Worm (Caenorhabditis elegans) whole organism, late embryonic: ENCODE measurements around the gene rpb-8.

Experiments used
- C08G9.2 ChIP-seq: sonication (generic microtip); optimal IDR thresholded peaks from 2 replicates; lab custom pipeline; 2016; ENCODE audit warnings: mild to moderate bottlenecking, missing genetic modification characterization, moderate library complexity, missing compliant biosample characterization
- F13H6.1 ChIP-seq: sonication (generic microtip); optimal IDR thresholded peaks from 2 replicates; lab custom pipeline; 2016; ENCODE audit warnings: missing genetic modification characterization, missing compliant biosample characterization
- K02D7.2 ChIP-seq: sonication (generic microtip); optimal IDR thresholded peaks from 2 replicates; lab custom pipeline; 2017; ENCODE audit warnings: mild to moderate bottlenecking, missing genetic modification characterization, missing compliant biosample characterization
- T23F11.4 ChIP-seq: fragments of 200-800 bp; sonication (Bioruptor generic); optimal IDR thresholded peaks from 2 replicates; lab custom pipeline; 2018; ENCODE audit warnings: mild to moderate bottlenecking, missing genetic modification characterization, missing compliant biosample characterization
- Y22D7AL.16 ChIP-seq: sonication (generic microtip); optimal IDR thresholded peaks from 2 replicates; lab custom pipeline; 2016; ENCODE audit warnings: missing genetic modification characterization, missing compliant biosample characterization
- ahr-1 ChIP-seq: sonication (generic microtip); optimal IDR thresholded peaks from 2 replicates; lab custom pipeline; 2016; ENCODE audit warnings: missing genetic modification characterization, missing compliant biosample characterization
- ama-1 ChIP-seq: fragments of 150-350 bp; optimal IDR thresholded peaks from 2 replicates; lab custom pipeline; 2014
- ceh-18 ChIP-seq: sonication (generic microtip); optimal IDR thresholded peaks from 2 replicates; lab custom pipeline; 2016; ENCODE audit warnings: missing genetic modification characterization, missing compliant biosample characterization
- ceh-19 ChIP-seq: fragments of 200-800 bp; sonication (Bioruptor generic); optimal IDR thresholded peaks from 2 replicates; lab custom pipeline; 2018; ENCODE audit warnings: mild to moderate bottlenecking, missing genetic modification characterization, missing compliant biosample characterization
- ceh-2 ChIP-seq: sonication (generic microtip); optimal IDR thresholded peaks from 2 replicates; lab custom pipeline; 2016; ENCODE audit warnings: missing genotype, missing genetic modification characterization, missing compliant biosample characterization
- ceh-24 ChIP-seq: sonication (generic microtip); optimal IDR thresholded peaks from 2 replicates; lab custom pipeline; 2016; ENCODE audit warnings: mild to moderate bottlenecking, missing genetic modification characterization, missing compliant biosample characterization
- ceh-30 ChIP-seq: fragments of 150-350 bp; optimal IDR thresholded peaks from 2 replicates; lab custom pipeline; 2014; ENCODE audit warnings: missing biosample characterization, missing genetic modification characterization
- ceh-31 ChIP-seq: sonication (generic microtip); optimal IDR thresholded peaks from 2 replicates; lab custom pipeline; 2016; ENCODE audit warnings: missing genetic modification characterization, missing compliant biosample characterization
- ceh-34 ChIP-seq: sonication (generic microtip); optimal IDR thresholded peaks from 2 replicates; lab custom pipeline; 2016; ENCODE audit warnings: mild to moderate bottlenecking, missing genetic modification characterization, missing compliant biosample characterization
- ceh-45 ChIP-seq: fragments of 200-800 bp; sonication (Bioruptor generic); IDR thresholded peaks from 2 replicates; pipeline ENCODE4 v1.3.6; 2022; ENCODE audit warnings: missing genetic modification reagents, missing genetic modification characterization, missing compliant biosample characterization
- ceh-9 ChIP-seq: sonication (generic microtip); optimal IDR thresholded peaks from 2 replicates; lab custom pipeline; 2016; ENCODE audit warnings: mild to moderate bottlenecking, missing genetic modification characterization, inconsistent platforms, missing compliant biosample characterization
- dmd-4 ChIP-seq: sonication (generic microtip); optimal IDR thresholded peaks from 2 replicates; lab custom pipeline; 2016; ENCODE audit warnings: borderline replicate concordance, missing genetic modification characterization, missing compliant biosample characterization
- dve-1 ChIP-seq: sonication (generic microtip); optimal IDR thresholded peaks from 2 replicates; lab custom pipeline; 2017; ENCODE audit warnings: antibody characterized with exemption, mild to moderate bottlenecking, missing genetic modification characterization, missing compliant biosample characterization
- ets-4 ChIP-seq: sonication (generic microtip); optimal IDR thresholded peaks from 2 replicates; lab custom pipeline; 2016; ENCODE audit warnings: missing genetic modification characterization, missing compliant biosample characterization
- eyg-1 ChIP-seq: sonication (generic microtip); optimal IDR thresholded peaks from 2 replicates; lab custom pipeline; 2016; ENCODE audit warnings: missing genotype, missing genetic modification characterization, missing compliant biosample characterization
- fax-1 ChIP-seq: sonication (generic microtip); optimal IDR thresholded peaks from 2 replicates; lab custom pipeline; 2016; ENCODE audit warnings: missing genotype, missing genetic modification characterization, missing compliant biosample characterization
- gmeb-2 ChIP-seq: sonication (generic microtip); optimal IDR thresholded peaks from 2 replicates; lab custom pipeline; 2016; ENCODE audit warnings: missing genetic modification characterization, inconsistent platforms, missing compliant biosample characterization
- hlh-13 ChIP-seq: fragments of 200-800 bp; sonication (Bioruptor generic); optimal IDR thresholded peaks from 2 replicates; lab custom pipeline; 2018; ENCODE audit warnings: mild to moderate bottlenecking, missing genetic modification characterization, missing compliant biosample characterization
- hlh-15 ChIP-seq: sonication (generic microtip); optimal IDR thresholded peaks from 2 replicates; lab custom pipeline; 2016; ENCODE audit warnings: missing genetic modification characterization, missing compliant biosample characterization
- hlh-30 ChIP-seq: sonication (generic microtip); optimal IDR thresholded peaks from 2 replicates; lab custom pipeline; 2017; ENCODE audit warnings: antibody characterized with exemption, missing genetic modification characterization, missing compliant biosample characterization; ENCODE audit not compliant: insufficient read depth
- hlh-6 ChIP-seq: sonication (generic microtip); optimal IDR thresholded peaks from 2 replicates; lab custom pipeline; 2016; ENCODE audit warnings: missing genotype, missing genetic modification characterization, missing compliant biosample characterization
- mec-3 ChIP-seq: sonication (generic microtip); optimal IDR thresholded peaks from 2 replicates; lab custom pipeline; 2016; ENCODE audit warnings: borderline replicate concordance, missing genetic modification characterization, missing compliant biosample characterization
- nfya-1 ChIP-seq: sonication (generic microtip); optimal IDR thresholded peaks from 2 replicates; lab custom pipeline; 2017; ENCODE audit warnings: missing genetic modification characterization, mild to moderate bottlenecking, missing compliant biosample characterization, antibody characterized with exemption, moderate library complexity
- nhr-11 ChIP-seq: fragments of 150-350 bp; optimal IDR thresholded peaks from 2 replicates; lab custom pipeline; 2014; ENCODE audit warnings: missing biosample characterization, missing genetic modification characterization
- npax-4 ChIP-seq: sonication (generic microtip); optimal IDR thresholded peaks from 2 replicates; lab custom pipeline; 2016; ENCODE audit warnings: missing genetic modification characterization, missing compliant biosample characterization
- odd-2 ChIP-seq: sonication (generic microtip); optimal IDR thresholded peaks from 2 replicates; lab custom pipeline; 2017; ENCODE audit warnings: antibody characterized with exemption, mild to moderate bottlenecking, missing genetic modification characterization, missing compliant biosample characterization
- pag-3 ChIP-seq: sonication (generic microtip); optimal IDR thresholded peaks from 2 replicates; lab custom pipeline; 2016; ENCODE audit warnings: missing compliant biosample characterization, missing genetic modification characterization, borderline replicate concordance
- pat-9 ChIP-seq: fragments of 200-800 bp; sonication (Bioruptor generic); optimal IDR thresholded peaks from 2 replicates; lab custom pipeline; 2018; ENCODE audit warnings: mild to moderate bottlenecking, missing genetic modification characterization, moderate library complexity, missing compliant biosample characterization
- pax-1 ChIP-seq: fragments of 150-350 bp; optimal IDR thresholded peaks from 2 replicates; lab custom pipeline; 2014; ENCODE audit warnings: missing biosample characterization, missing genetic modification characterization
- pha-2 ChIP-seq: sonication (generic microtip); optimal IDR thresholded peaks from 2 replicates; lab custom pipeline; 2017; ENCODE audit warnings: mild to moderate bottlenecking, missing genetic modification characterization, missing compliant biosample characterization
- pha-4 ChIP-seq: fragments of 150-350 bp; optimal IDR thresholded peaks from 2 replicates; lab custom pipeline; 2018; ENCODE audit warnings: missing biosample characterization, missing genetic modification reagents, missing genetic modification characterization
- pqm-1 ChIP-seq: sonication (generic microtip); optimal IDR thresholded peaks from 2 replicates; lab custom pipeline; 2016; ENCODE audit warnings: missing genetic modification characterization, missing compliant biosample characterization
- pros-1 ChIP-seq: fragments of 150-350 bp; optimal IDR thresholded peaks from 2 replicates; lab custom pipeline; 2014; ENCODE audit warnings: missing biosample characterization, missing genetic modification reagents, missing genetic modification characterization
- ref-2 ChIP-seq: sonication (generic microtip); optimal IDR thresholded peaks from 2 replicates; lab custom pipeline; 2016; ENCODE audit warnings: missing genetic modification characterization, missing compliant biosample characterization
- rnt-1 ChIP-seq: sonication (generic microtip); optimal IDR thresholded peaks from 2 replicates; lab custom pipeline; 2016; ENCODE audit warnings: missing genetic modification characterization, missing compliant biosample characterization
- sdc-2 ChIP-seq: sonication (generic microtip); optimal IDR thresholded peaks from 2 replicates; lab custom pipeline; 2016; ENCODE audit warnings: missing genotype, missing genetic modification characterization, missing compliant biosample characterization
- sox-2 ChIP-seq: fragments of 200-800 bp; sonication (Bioruptor generic); IDR thresholded peaks from 2 replicates; pipeline ENCODE4 v1.3.6; 2022; ENCODE audit warnings: missing genetic modification reagents, missing genetic modification characterization, missing compliant biosample characterization
- sox-4 ChIP-seq: sonication (generic microtip); optimal IDR thresholded peaks from 2 replicates; lab custom pipeline; 2017; ENCODE audit warnings: mild to moderate bottlenecking, missing genetic modification characterization, inconsistent platforms, missing compliant biosample characterization
- syd-9 ChIP-seq: sonication (generic microtip); optimal IDR thresholded peaks from 2 replicates; lab custom pipeline; 2016; ENCODE audit warnings: mild to moderate bottlenecking, missing genetic modification characterization, moderate library complexity, missing compliant biosample characterization
- tbx-2 ChIP-seq: sonication (generic microtip); optimal IDR thresholded peaks from 2 replicates; lab custom pipeline; 2016; ENCODE audit warnings: missing genetic modification characterization, missing compliant biosample characterization
- tbx-7 ChIP-seq: sonication (generic microtip); optimal IDR thresholded peaks from 2 replicates; lab custom pipeline; 2016; ENCODE audit warnings: missing genotype, missing genetic modification characterization, missing compliant biosample characterization
- unc-42 ChIP-seq: sonication (generic microtip); optimal IDR thresholded peaks from 2 replicates; lab custom pipeline; 2016; ENCODE audit warnings: missing genotype, missing genetic modification characterization, missing compliant biosample characterization
- unc-55 ChIP-seq: sonication (generic microtip); optimal IDR thresholded peaks from 2 replicates; lab custom pipeline; 2017; ENCODE audit warnings: missing biosample characterization, missing genetic modification reagents, missing genetic modification characterization
- unc-86 ChIP-seq: sonication (generic microtip); optimal IDR thresholded peaks from 2 replicates; lab custom pipeline; 2016; ENCODE audit warnings: missing genetic modification characterization, missing compliant biosample characterization
- zip-5 ChIP-seq: sonication (generic microtip); optimal IDR thresholded peaks from 2 replicates; lab custom pipeline; 2016; ENCODE audit warnings: missing genetic modification characterization, missing compliant biosample characterization

The rpb-8 gene

ce11 chrIII:4948631-4949030 is 30.8 kb upstream of the rpb-8 start:
- peak; percentile 4 for TF ChIP-seq tbx-7
- TF ChIP-seq nhr-11 (tag; lab: Kevin White, UChicago) = no peak
- TF ChIP-seq rnt-1 (tag; lab: Kevin White, UChicago) = peak; percentile 23
- TF ChIP-seq F13H6.1 (tag; lab: Kevin White, UChicago) = peak; percentile 47
- no peak for TF ChIP-seq hlh-15
- peak; percentile 45 for TF ChIP-seq dmd-4 (tag; lab: Kevin White, UChicago)
- TF ChIP-seq fax-1 (tag; lab: Kevin White, UChicago) = no peak
- TF ChIP-seq npax-4 (tag; lab: Kevin White, UChicago) = no peak
- TF ChIP-seq ceh-31 (tag; lab: Kevin White, UChicago) = peak; percentile 50
- TF ChIP-seq pros-1 (tag; lab: Kevin White, UChicago) = peak; percentile 30
- TF ChIP-seq Y22D7AL.16 = no peak
- TF ChIP-seq dve-1 (tag; lab: Kevin White, UChicago) = no peak
- TF ChIP-seq ceh-30 (tag; lab: Kevin White, UChicago) = no peak
- no peak for TF ChIP-seq K02D7.2
- peak; percentile 41 for TF ChIP-seq tbx-2 (tag; lab: Kevin White, UChicago)
- no peak for TF ChIP-seq mec-3 (tag; lab: Kevin White, UChicago)
- TF ChIP-seq sdc-2 (tag; lab: Kevin White, UChicago) = peak; percentile 49
- TF ChIP-seq eyg-1 (tag; lab: Kevin White, UChicago) = no peak
- TF ChIP-seq ref-2 (tag; lab: Kevin White, UChicago) = peak; percentile 14
- TF ChIP-seq hlh-30 (tag; lab: Kevin White, UChicago) = peak; percentile 23
- peak; percentile 11 for TF ChIP-seq nfya-1 (tag; lab: Kevin White, UChicago)
- no peak for TF ChIP-seq pat-9 (tag; lab: Kevin White, UChicago)
- no peak for TF ChIP-seq ceh-24
- TF ChIP-seq ceh-34 (tag; lab: Kevin White, UChicago) = peak; percentile 49
- TF ChIP-seq ceh-19 (GFP tag; lab: Kevin White, UChicago) = peak; percentile 17
- peak; percentile 42 for TF ChIP-seq C08G9.2
- no peak for TF ChIP-seq zip-5
- TF ChIP-seq T23F11.4 (GFP tag; lab: Kevin White, UChicago) = peak; percentile 43
- no peak for TF ChIP-seq ceh-18 (tag; lab: Kevin White, UChicago)
- no peak for TF ChIP-seq pag-3 (tag; lab: Kevin White, UChicago)
- no peak for TF ChIP-seq ceh-2
- TF ChIP-seq ets-4 (tag; lab: Kevin White, UChicago) = peak; percentile 27

- TF ChIP-seq ceh-45 (no peak), gmeb-2 (no peak), ama-1 (no peak), ahr-1 (tag; lab: Kevin White, UChicago) (no peak), pax-1 (tag; lab: Kevin White, UChicago) (no peak), pqm-1 (tag; lab: Kevin White, UChicago) (no peak), ceh-2 (peak; percentile 46), unc-86 (tag; lab: Kevin White, UChicago) (peak; percentile 29), npax-4 (tag; lab: Kevin White, UChicago) (no peak), rnt-1 (tag; lab: Kevin White, UChicago) (peak; percentile 85), unc-55 (GFP tag; lab: Kevin White, UChicago) (no peak), fax-1 (tag; lab: Kevin White, UChicago) (peak; percentile 52), pros-1 (tag; lab: Kevin White, UChicago) (peak; percentile 47), ceh-34 (tag; lab: Kevin White, UChicago) (peak; percentile 84), ceh-9 (tag; lab: Kevin White, UChicago) (no peak), syd-9 (tag; lab: Kevin White, UChicago) (peak; percentile 42), pag-3 (tag; lab: Kevin White, UChicago) (no peak), K02D7.2 (peak; percentile 37), hlh-13 (no peak), unc-42 (peak; percentile 65), pha-2 (tag; lab: Kevin White, UChicago) (peak; percentile 10), pha-4 (tag; lab: Kevin White, UChicago) (no peak), mec-3 (tag; lab: Kevin White, UChicago) (peak; percentile 51), zip-5 (no peak), hlh-6 (tag; lab: Kevin White, UChicago) (peak; percentile 75), dmd-4 (tag; lab: Kevin White, UChicago) (peak; percentile 71), odd-2 (tag; lab: Kevin White, UChicago) (no peak), sdc-2 (tag; lab: Kevin White, UChicago) (peak; percentile 55), nfya-1 (tag; lab: Kevin White, UChicago) (peak; percentile 73), sox-4 (tag; lab: Kevin White, UChicago) (peak; percentile 6), hlh-30 (tag; lab: Kevin White, UChicago) (peak; percentile 77), sox-2 (GFP tag; lab: Robert Waterston, UW) (no peak)
Observed at ce11 chrIII:4947352-4947751, 29.5 kb upstream of the rpb-8 start.
